Worm (Caenorhabditis elegans) whole organism, L3 larva: ENCODE results near the gene gst-40.

Experiments used
- ama-1 ChIP-seq: fragments of 150-350 bp; optimal IDR thresholded peaks from 2 replicates; lab custom pipeline; 2018
- ceh-28 ChIP-seq: fragments of 150-350 bp; optimal IDR thresholded peaks from 2 replicates; lab custom pipeline; 2014; ENCODE audit warnings: missing biosample characterization, missing genetic modification reagents, missing genetic modification characterization
- ceh-82 ChIP-seq: fragments of 150-350 bp; optimal IDR thresholded peaks from 2 replicates; lab custom pipeline; 2014; ENCODE audit warnings: missing biosample characterization, missing genetic modification characterization
- ceh-9 ChIP-seq: sonication (generic microtip); optimal IDR thresholded peaks from 2 replicates; lab custom pipeline; 2018; ENCODE audit warnings: missing biosample characterization, missing genetic modification characterization
- egl-5 ChIP-seq: fragments of 150-350 bp; optimal IDR thresholded peaks from 2 replicates; lab custom pipeline; 2017; ENCODE audit warnings: missing biosample characterization, missing genetic modification reagents, missing genetic modification characterization, inconsistent platforms
- elt-1 ChIP-seq: fragments of 150-350 bp; optimal IDR thresholded peaks from 2 replicates; lab custom pipeline; 2014; ENCODE audit warnings: missing biosample characterization, missing genetic modification characterization
- elt-3 ChIP-seq, 3 experiments: fragments of 150-350 bp in 1 of 3; sonication (generic microtip) in 2 of 3; optimal IDR thresholded peaks; 2 replicates in 2 of 3; 4 replicates in 1 of 3; lab custom pipeline; 2014 to 2017; ENCODE audit warnings: missing biosample characterization in 3 of 3, missing genetic modification characterization in 3 of 3
- eor-1 ChIP-seq, 2 experiments: fragments of 150-350 bp; optimal IDR thresholded peaks; 2 replicates each; lab custom pipeline; 2014 to 2018; ENCODE audit warnings: missing biosample characterization in 2 of 2, missing genetic modification characterization in 2 of 2
- fkh-10 ChIP-seq: sonication (generic microtip); optimal IDR thresholded peaks from 2 replicates; lab custom pipeline; 2017; ENCODE audit warnings: missing biosample characterization, missing genetic modification reagents, missing genetic modification characterization
- fkh-2 ChIP-seq: fragments of 150-350 bp; optimal IDR thresholded peaks from 2 replicates; lab custom pipeline; 2014; ENCODE audit warnings: missing biosample characterization, missing genetic modification reagents, missing genetic modification characterization
- fos-1 ChIP-seq: fragments of 150-350 bp; optimal IDR thresholded peaks from 2 replicates; lab custom pipeline; 2014; ENCODE audit warnings: missing biosample characterization, missing genetic modification characterization
- hmg-11 ChIP-seq: sonication (generic microtip); optimal IDR thresholded peaks from 2 replicates; lab custom pipeline; 2016; ENCODE audit warnings: missing genetic modification characterization, missing compliant biosample characterization
- jun-1 ChIP-seq: fragments of 150-350 bp; optimal IDR thresholded peaks from 2 replicates; lab custom pipeline; 2014; ENCODE audit warnings: missing biosample characterization, missing genetic modification reagents, missing genetic modification characterization
- lin-15B ChIP-seq: fragments of 150-350 bp; optimal IDR thresholded peaks from 2 replicates; lab custom pipeline; 2014; ENCODE audit warnings: missing biosample characterization, missing genetic modification characterization
- lin-39 ChIP-seq: fragments of 150-350 bp; optimal IDR thresholded peaks from 2 replicates; lab custom pipeline; 2018; ENCODE audit warnings: missing biosample characterization, missing genetic modification reagents, missing genetic modification characterization
- mdl-1 ChIP-seq: fragments of 150-350 bp; optimal IDR thresholded peaks from 2 replicates; lab custom pipeline; 2014; ENCODE audit warnings: missing biosample characterization, missing genetic modification characterization
- mml-1 ChIP-seq: fragments of 150-350 bp; sonication (generic microtip); optimal IDR thresholded peaks from 3 replicates; lab custom pipeline; 2014; ENCODE audit warnings: missing biosample characterization, missing genetic modification characterization
- nfya-1 ChIP-seq: sonication (generic microtip); optimal IDR thresholded peaks from 2 replicates; lab custom pipeline; 2017; ENCODE audit warnings: missing genetic modification characterization, mild to moderate bottlenecking, missing compliant biosample characterization, antibody characterized with exemption, moderate library complexity; ENCODE audit not compliant: insufficient read depth
- nhr-11 ChIP-seq: fragments of 150-350 bp; optimal IDR thresholded peaks from 2 replicates; lab custom pipeline; 2014; ENCODE audit warnings: missing biosample characterization, missing genetic modification characterization
- nhr-12 ChIP-seq: fragments of 150-350 bp; optimal IDR thresholded peaks from 2 replicates; lab custom pipeline; 2014; ENCODE audit warnings: missing biosample characterization, missing genetic modification characterization
- nhr-23 ChIP-seq: fragments of 150-350 bp; optimal IDR thresholded peaks from 2 replicates; lab custom pipeline; 2014; ENCODE audit warnings: missing biosample characterization, missing genetic modification reagents, missing genetic modification characterization
- nhr-237 ChIP-seq: fragments of 150-350 bp; optimal IDR thresholded peaks from 2 replicates; lab custom pipeline; 2014; ENCODE audit warnings: missing biosample characterization, missing genetic modification characterization
- nhr-25 ChIP-seq: sonication (generic microtip); optimal IDR thresholded peaks from 2 replicates; lab custom pipeline; 2017; ENCODE audit warnings: missing biosample characterization, missing genetic modification characterization
- nhr-28 ChIP-seq: fragments of 150-350 bp; optimal IDR thresholded peaks from 2 replicates; lab custom pipeline; 2014; ENCODE audit warnings: missing biosample characterization, missing genetic modification characterization
- nhr-43 ChIP-seq: sonication (generic microtip); optimal IDR thresholded peaks from 2 replicates; lab custom pipeline; 2016; ENCODE audit warnings: mild to moderate bottlenecking, missing genetic modification characterization, missing compliant biosample characterization; ENCODE audit not compliant: poor library complexity, severe bottlenecking
- nhr-76 ChIP-seq: fragments of 150-350 bp; sonication (generic microtip); optimal IDR thresholded peaks from 5 replicates; lab custom pipeline; 2014; ENCODE audit warnings: missing biosample characterization, missing genetic modification characterization
- nhr-77 ChIP-seq: fragments of 150-350 bp; optimal IDR thresholded peaks from 2 replicates; lab custom pipeline; 2014; ENCODE audit warnings: missing biosample characterization, missing genetic modification characterization
- pha-4 ChIP-seq: fragments of 150-350 bp; optimal IDR thresholded peaks from 2 replicates; lab custom pipeline; 2014; ENCODE audit warnings: missing biosample characterization, missing genetic modification reagents, missing genetic modification characterization
- sea-2 ChIP-seq: fragments of 150-350 bp; sonication (generic microtip); optimal IDR thresholded peaks from 4 replicates; lab custom pipeline; 2014; ENCODE audit warnings: missing biosample characterization, missing genetic modification reagents, missing genetic modification characterization
- snpc-4 ChIP-seq: fragments of 150-350 bp; optimal IDR thresholded peaks from 2 replicates; lab custom pipeline; 2014; ENCODE audit warnings: missing biosample characterization, missing genetic modification characterization
- ztf-11 ChIP-seq: fragments of 150-350 bp; optimal IDR thresholded peaks from 2 replicates; lab custom pipeline; 2014; ENCODE audit warnings: missing biosample characterization, missing genetic modification characterization
- ztf-4 ChIP-seq: fragments of 150-350 bp; optimal IDR thresholded peaks from 2 replicates; lab custom pipeline; 2014; ENCODE audit warnings: missing biosample characterization, missing genetic modification characterization

The gst-40 gene

ce11 chrIV:756421-756820 is 3.9 kb upstream of the gst-40 start, which contains the start of gene srt-23:
Gene srt-23 (plus strand): TSS chrIV:756721.
- TF ChIP-seq nfya-1 (tag; lab: Kevin White, UChicago) (no peak), snpc-4 (tag; lab: Kevin White, UChicago) (no peak), ceh-82 (no peak), fkh-2 (tag; lab: Kevin White, UChicago) (no peak), pha-4 (tag; lab: Kevin White, UChicago) (no peak), nhr-11 (tag; lab: Kevin White, UChicago) (no peak), mml-1 (tag; lab: Kevin White, UChicago) (no peak), sea-2 (GFP tag; lab: Kevin White, UChicago) (no peak), jun-1 (tag; lab: Kevin White, UChicago) (no peak)
- TF ChIP-seq, all 47 proteins: peak for 0

- TF ChIP-seq snpc-4 (tag; lab: Kevin White, UChicago) = no peak
- TF ChIP-seq ceh-9 (tag; lab: Kevin White, UChicago) = no peak
- no peak for TF ChIP-seq nfya-1 (tag; lab: Kevin White, UChicago)
- TF ChIP-seq nhr-25 (tag; lab: Kevin White, UChicago) = no peak
- TF ChIP-seq nhr-77 = no peak
- TF ChIP-seq fos-1 (tag; lab: Kevin White, UChicago) = no peak
- no peak for TF ChIP-seq ama-1
- no peak for TF ChIP-seq mml-1 (tag; lab: Kevin White, UChicago)
- no peak for TF ChIP-seq egl-5 (tag; lab: Kevin White, UChicago)
- no peak for TF ChIP-seq nhr-237 (tag; lab: Kevin White, UChicago)
- TF ChIP-seq nhr-76 (tag; lab: Kevin White, UChicago) = no peak
- no peak for TF ChIP-seq eor-1 (tag; optimal IDR thresholded peaks at IDR 0.05; lab: Kevin White, UChicago)
- TF ChIP-seq lin-39 (tag; lab: Kevin White, UChicago) = no peak
- no peak for TF ChIP-seq hmg-11 (tag; lab: Kevin White, UChicago)
- TF ChIP-seq nhr-28 (tag; lab: Kevin White, UChicago) = no peak
- TF ChIP-seq lin-15B (tag; lab: Kevin White, UChicago) = no peak
- TF ChIP-seq mdl-1 = no peak
- TF ChIP-seq ztf-11 (tag; lab: Kevin White, UChicago) = no peak
- TF ChIP-seq ztf-4 (tag; lab: Kevin White, UChicago) = no peak
These were observed 3.3 kb upstream of the gst-40 start for ce11 chrIV:756956-757355.

- TF ChIP-seq ceh-9 (tag; lab: Kevin White, UChicago) (no peak), ceh-28 (tag; lab: Kevin White, UChicago) (no peak), pha-4 (tag; lab: Kevin White, UChicago) (no peak), lin-39 (tag; lab: Kevin White, UChicago) (no peak), ceh-82 (no peak), nhr-12 (tag; lab: Kevin White, UChicago) (no peak), snpc-4 (tag; lab: Kevin White, UChicago) (no peak), fkh-10 (no peak)
These were observed 2.8 kb upstream of the gst-40 start for ce11 chrIV:757548-757947.

DNA sequence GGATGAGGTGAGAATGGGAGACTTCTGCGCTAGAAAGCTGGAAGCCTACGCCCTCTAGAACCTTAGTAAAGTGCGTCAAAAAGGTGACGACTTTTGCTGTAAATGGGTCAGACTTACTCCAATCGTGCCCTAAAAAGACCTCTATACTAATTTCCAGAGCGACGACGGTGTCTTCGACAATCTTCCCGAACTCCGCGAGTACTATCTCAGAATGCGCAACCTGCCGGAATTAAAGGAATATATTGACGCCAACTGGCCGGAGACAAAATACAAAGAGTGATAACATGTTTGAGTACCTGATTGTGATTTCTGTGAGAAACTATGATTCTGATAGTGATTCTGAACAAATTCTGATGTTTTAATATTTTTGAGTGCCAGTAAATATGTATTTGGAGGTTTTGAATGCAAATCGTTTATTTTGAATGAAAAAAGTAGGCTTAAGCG is 1.7 kb downstream of the gst-40 start:
- TF ChIP-seq nhr-76 (tag; lab: Kevin White, UChicago) (no peak), ama-1 (peak; percentile 82), nhr-23 (peak; percentile 49), elt-3 (tag; optimal IDR thresholded peaks at IDR 0.05; lab: Kevin White, UChicago) (peak in 1 of 3 experiments; percentile 36), nhr-43 (peak; percentile 22), egl-5 (tag; lab: Kevin White, UChicago) (no peak), nhr-25 (tag; lab: Kevin White, UChicago) (peak; percentile 5)

DNA sequence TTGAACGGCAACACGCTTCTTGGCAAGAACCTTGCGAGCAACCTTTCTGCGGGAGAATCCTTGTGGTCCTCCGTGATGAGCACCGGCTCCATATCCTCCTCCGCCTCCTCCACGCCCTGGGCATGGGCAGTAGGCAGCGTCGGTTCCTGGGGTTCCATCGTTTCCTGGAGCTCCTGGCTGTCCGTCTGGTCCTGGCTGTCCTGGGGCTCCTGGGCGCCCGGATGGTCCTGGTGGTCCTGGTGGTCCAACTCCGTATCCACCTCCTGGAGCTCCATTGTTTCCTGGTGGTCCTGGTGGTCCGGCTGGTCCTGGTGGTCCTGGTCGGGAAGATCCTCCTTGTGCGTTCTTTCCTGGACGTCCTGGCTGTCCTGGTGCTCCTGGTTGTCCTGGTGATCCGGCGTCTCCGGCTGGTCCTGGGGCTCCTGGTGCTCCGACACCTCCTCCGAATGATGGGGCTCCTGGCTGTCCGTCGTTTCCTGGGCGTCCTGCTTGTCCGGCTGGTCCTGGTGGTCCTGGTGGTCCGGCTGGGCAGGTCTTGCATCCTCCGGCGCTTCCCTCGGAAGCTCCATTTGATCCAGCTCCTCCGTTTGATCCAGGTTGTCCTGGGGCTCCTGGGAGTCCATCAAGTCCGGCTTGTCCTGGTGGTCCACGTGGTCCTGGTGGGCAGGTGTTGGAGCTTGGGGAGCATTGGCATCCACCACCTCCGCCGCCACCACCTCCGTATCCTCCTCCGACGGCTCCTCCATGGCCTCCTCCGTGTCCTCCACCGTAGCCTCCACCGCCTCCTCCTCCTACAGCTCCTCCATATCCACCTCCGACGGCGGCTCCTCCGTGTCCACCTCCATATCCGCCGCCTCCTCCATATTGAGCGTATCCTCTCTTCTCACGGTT is 2.4 kb downstream of the gst-40 start:
- no peak for TF ChIP-seq elt-1 (tag; lab: Kevin White, UChicago)
- TF ChIP-seq sea-2 (GFP tag; lab: Kevin White, UChicago) = no peak
- TF ChIP-seq snpc-4 (tag; lab: Kevin White, UChicago) = no peak
- TF ChIP-seq nhr-11 (tag; lab: Kevin White, UChicago) = no peak
